Fruit fly (Drosophila melanogaster) whole organism, prepupa: Measurements from ENCODE around the gene CG2816.
A peak's percentile ranks its signal among the peaks of the same experiment; 100 is the strongest.

Experiments
- CG10631 ChIP-seq: fragments of 200-800 bp; sonication (Bioruptor generic); optimal IDR thresholded peaks from 2 replicates; lab custom pipeline; 2016; ENCODE audit warnings: missing biosample characterization, missing genetic modification characterization
- CG10669 ChIP-seq: fragments of 200-800 bp; sonication (Bioruptor generic); optimal IDR thresholded peaks from 3 replicates; lab custom pipeline; 2018; ENCODE audit warnings: missing biosample characterization, mild to moderate bottlenecking, missing genetic modification characterization, moderate library complexity
- CG11294 ChIP-seq: fragments of 200-800 bp; sonication (Bioruptor generic); IDR thresholded peaks from 2 replicates; pipeline ENCODE4 v1.3.6; 2022; ENCODE audit warnings: missing biosample characterization, missing genetic modification characterization
- CG11762 ChIP-seq: fragments of 200-800 bp; sonication (Bioruptor generic); optimal IDR thresholded peaks from 3 replicates; lab custom pipeline; 2016; ENCODE audit warnings: missing biosample characterization, missing genetic modification characterization; ENCODE audit not compliant: insufficient read depth
- CG11902 ChIP-seq: fragments of 200-800 bp; sonication (Bioruptor generic); optimal IDR thresholded peaks from 3 replicates; lab custom pipeline; 2016; ENCODE audit warnings: missing biosample characterization, missing genetic modification characterization
- CG15336 ChIP-seq: fragments of 200-800 bp; sonication (Bioruptor generic); IDR thresholded peaks from 2 replicates; pipeline ENCODE4 v1.3.6; 2022; ENCODE audit warnings: missing biosample characterization, missing genetic modification characterization
- CG1621 ChIP-seq: fragments of 200-800 bp; sonication (Bioruptor generic); optimal IDR thresholded peaks from 3 replicates; lab custom pipeline; 2018; ENCODE audit warnings: missing biosample characterization, mild to moderate bottlenecking, missing genetic modification characterization
- CG16779 ChIP-seq: fragments of 200-800 bp; sonication (Bioruptor generic); optimal IDR thresholded peaks from 3 replicates; lab custom pipeline; 2017; ENCODE audit warnings: missing biosample characterization, mild to moderate bottlenecking, missing genetic modification characterization
- CG31627 ChIP-seq: fragments of 200-800 bp; sonication (Bioruptor generic); optimal IDR thresholded peaks from 3 replicates; lab custom pipeline; 2016; ENCODE audit warnings: missing biosample characterization, missing genetic modification characterization
- CG32006 ChIP-seq: fragments of 200-800 bp; sonication (Bioruptor generic); optimal IDR thresholded peaks from 3 replicates; lab custom pipeline; 2017; ENCODE audit warnings: missing biosample characterization, mild to moderate bottlenecking, missing genetic modification characterization
- CG34406 ChIP-seq: fragments of 200-800 bp; sonication (Bioruptor generic); optimal IDR thresholded peaks from 3 replicates; lab custom pipeline; 2016; ENCODE audit warnings: missing biosample characterization, missing genetic modification characterization
- CG3919 ChIP-seq: fragments of 200-800 bp; sonication (Bioruptor generic); optimal IDR thresholded peaks from 3 replicates; lab custom pipeline; 2016; ENCODE audit warnings: missing biosample characterization, missing genetic modification characterization
- CG4318 ChIP-seq: fragments of 200-800 bp; sonication (Bioruptor generic); optimal IDR thresholded peaks from 3 replicates; lab custom pipeline; 2017; ENCODE audit warnings: missing biosample characterization, mild to moderate bottlenecking, missing genetic modification characterization
- CG6163 ChIP-seq: fragments of 200-800 bp; sonication (Bioruptor generic); IDR thresholded peaks from 3 replicates; pipeline ENCODE4 v1.3.6; 2022; ENCODE audit warnings: missing biosample characterization, missing genetic modification characterization
- CG6276 ChIP-seq: fragments of 200-800 bp; sonication (Bioruptor generic); optimal IDR thresholded peaks from 2 replicates; lab custom pipeline; 2017; ENCODE audit warnings: missing biosample characterization, mild to moderate bottlenecking, missing genetic modification characterization
- CG6792 ChIP-seq: fragments of 200-800 bp; sonication (Bioruptor generic); optimal IDR thresholded peaks from 3 replicates; lab custom pipeline; 2016; ENCODE audit warnings: missing biosample characterization, missing genetic modification characterization
- CG6854 ChIP-seq: fragments of 200-800 bp; sonication (Bioruptor generic); optimal IDR thresholded peaks from 2 replicates; lab custom pipeline; 2017; ENCODE audit warnings: missing biosample characterization, mild to moderate bottlenecking, missing genetic modification characterization
- CG8119 ChIP-seq: fragments of 200-800 bp; sonication (Bioruptor generic); IDR thresholded peaks from 3 replicates; pipeline ENCODE4 v1.3.6; 2022; ENCODE audit warnings: missing biosample characterization, missing genetic modification characterization
- CG8632 ChIP-seq: fragments of 200-800 bp; sonication (Bioruptor generic); optimal IDR thresholded peaks from 3 replicates; lab custom pipeline; 2016; ENCODE audit warnings: missing biosample characterization, missing genetic modification characterization
- CG9139 ChIP-seq: fragments of 200-800 bp; sonication (Bioruptor generic); optimal IDR thresholded peaks from 3 replicates; lab custom pipeline; 2017; ENCODE audit warnings: missing biosample characterization, mild to moderate bottlenecking, missing genetic modification characterization
- Eip78C ChIP-seq: fragments of 200-800 bp; sonication (Bioruptor generic); peaks from one replicate; lab custom pipeline; 2016; ENCODE audit warnings: missing biosample characterization, missing genetic modification characterization
- Eip93F ChIP-seq: fragments of 200-800 bp; sonication (Bioruptor generic); optimal IDR thresholded peaks from 2 replicates; lab custom pipeline; 2016; ENCODE audit warnings: missing biosample characterization, mild to moderate bottlenecking, missing genetic modification characterization
- Ets21C ChIP-seq: fragments of 200-800 bp; sonication (Bioruptor generic); optimal IDR thresholded peaks from 3 replicates; lab custom pipeline; 2016; ENCODE audit warnings: missing biosample characterization, missing genetic modification characterization
- Ets96B ChIP-seq: fragments of 200-800 bp; optimal IDR thresholded peaks from 2 replicates; lab custom pipeline; 2019; ENCODE audit warnings: missing biosample characterization, mild to moderate bottlenecking, missing genetic modification characterization, moderate library complexity
- Gug ChIP-seq: fragments of 200-800 bp; sonication (Bioruptor generic); IDR thresholded peaks from 2 replicates; pipeline ENCODE4 v1.3.6; 2022; ENCODE audit warnings: missing biosample characterization, missing genetic modification characterization
- Hr39 ChIP-seq: fragments of 200-800 bp; sonication (Bioruptor generic); optimal IDR thresholded peaks from 2 replicates; lab custom pipeline; 2016; ENCODE audit warnings: missing biosample characterization, missing genetic modification characterization
- Hr4 ChIP-seq: fragments of 200-800 bp; sonication (Bioruptor generic); optimal IDR thresholded peaks from 3 replicates; lab custom pipeline; 2016; ENCODE audit warnings: missing biosample characterization, missing genetic modification characterization
- Lpt ChIP-seq: fragments of 200-800 bp; sonication (Bioruptor generic); optimal IDR thresholded peaks from 3 replicates; lab custom pipeline; 2016; ENCODE audit warnings: missing biosample characterization, missing genetic modification characterization
- Met ChIP-seq: fragments of 200-800 bp; sonication (Bioruptor generic); optimal IDR thresholded peaks from 3 replicates; lab custom pipeline; 2016; ENCODE audit warnings: missing biosample characterization, missing genetic modification characterization
- OdsH ChIP-seq: fragments of 200-800 bp; sonication (Bioruptor generic); optimal IDR thresholded peaks from 3 replicates; lab custom pipeline; 2016; ENCODE audit warnings: missing biosample characterization, missing genetic modification characterization
- Smox ChIP-seq: fragments of 200-800 bp; sonication (Bioruptor generic); optimal IDR thresholded peaks from 3 replicates; lab custom pipeline; 2016; ENCODE audit warnings: missing biosample characterization, missing genetic modification characterization
- Sox102F ChIP-seq: fragments of 200-800 bp; sonication (Bioruptor generic); optimal IDR thresholded peaks from 2 replicates; lab custom pipeline; 2016; ENCODE audit warnings: missing biosample characterization, mild to moderate bottlenecking, missing genetic modification characterization
- Sox14 ChIP-seq: fragments of 200-800 bp; sonication (Bioruptor generic); optimal IDR thresholded peaks from 3 replicates; lab custom pipeline; 2016; ENCODE audit warnings: missing biosample characterization, missing genetic modification characterization
- Sox15 ChIP-seq: fragments of 200-800 bp; sonication (Bioruptor generic); optimal IDR thresholded peaks from 3 replicates; lab custom pipeline; 2016; ENCODE audit warnings: missing biosample characterization, missing genetic modification characterization
- achi ChIP-seq: fragments of 200-800 bp; sonication (Bioruptor generic); optimal IDR thresholded peaks from 3 replicates; lab custom pipeline; 2016; ENCODE audit warnings: missing biosample characterization, missing genetic modification characterization
- acj6 ChIP-seq: fragments of 200-800 bp; sonication (Bioruptor generic); optimal IDR thresholded peaks from 3 replicates; lab custom pipeline; 2016; ENCODE audit warnings: missing biosample characterization, missing genetic modification characterization
- cyc ChIP-seq: fragments of 200-800 bp; sonication (Bioruptor generic); optimal IDR thresholded peaks from 3 replicates; lab custom pipeline; 2016; ENCODE audit warnings: missing biosample characterization, missing genetic modification characterization
- dac ChIP-seq: fragments of 200-800 bp; sonication (Bioruptor generic); optimal IDR thresholded peaks from 2 replicates; lab custom pipeline; 2017; ENCODE audit warnings: missing biosample characterization, mild to moderate bottlenecking, missing genetic modification characterization
- dsx ChIP-seq: fragments of 200-800 bp; optimal IDR thresholded peaks from 3 replicates; lab custom pipeline; 2019; ENCODE audit warnings: missing biosample characterization, mild to moderate bottlenecking, missing genetic modification characterization, moderate library complexity; ENCODE audit not compliant: poor library complexity, severe bottlenecking
- eg ChIP-seq: fragments of 200-800 bp; sonication (Bioruptor generic); IDR thresholded peaks from 3 replicates; pipeline ENCODE4 v1.3.6; 2022; ENCODE audit warnings: missing biosample characterization, missing genetic modification characterization
- fd59A ChIP-seq: fragments of 200-800 bp; sonication (Bioruptor generic); optimal IDR thresholded peaks from 2 replicates; lab custom pipeline; 2017; ENCODE audit warnings: missing biosample characterization, mild to moderate bottlenecking, missing genetic modification characterization, missing genetic modification reagents
- fd85E ChIP-seq: fragments of 200-800 bp; sonication (Bioruptor generic); optimal IDR thresholded peaks from 3 replicates; lab custom pipeline; 2016; ENCODE audit warnings: missing biosample characterization, missing genetic modification characterization
- fkh ChIP-seq: fragments of 200-800 bp; sonication (Bioruptor generic); optimal IDR thresholded peaks from 3 replicates; lab custom pipeline; 2017; ENCODE audit warnings: missing biosample characterization, mild to moderate bottlenecking, missing genetic modification characterization, moderate library complexity
- lz ChIP-seq: fragments of 200-800 bp; sonication (Bioruptor generic); optimal IDR thresholded peaks from 3 replicates; lab custom pipeline; 2016; ENCODE audit warnings: missing biosample characterization, missing genetic modification characterization
- net ChIP-seq: fragments of 200-800 bp; sonication (Bioruptor generic); optimal IDR thresholded peaks from 3 replicates; lab custom pipeline; 2016; ENCODE audit warnings: missing biosample characterization, missing genetic modification characterization
- pdm3 ChIP-seq: fragments of 200-800 bp; sonication (Bioruptor generic); optimal IDR thresholded peaks from 3 replicates; lab custom pipeline; 2016; ENCODE audit warnings: missing biosample characterization, missing genetic modification characterization
- salr ChIP-seq, 2 experiments: fragments of 200-800 bp; sonication (Bioruptor generic); optimal IDR thresholded peaks; 3 replicates each; lab custom pipeline; 2016 to 2018; ENCODE audit warnings: missing biosample characterization in 2 of 2, missing genetic modification characterization in 2 of 2, mild to moderate bottlenecking in 1 of 2
- spab ChIP-seq: fragments of 200-800 bp; sonication (Bioruptor generic); optimal IDR thresholded peaks from 2 replicates; lab custom pipeline; 2017; ENCODE audit warnings: missing biosample characterization, mild to moderate bottlenecking, missing genetic modification characterization, missing genetic modification reagents
- ss ChIP-seq, 2 experiments: fragments of 200-800 bp; sonication (Bioruptor generic); optimal IDR thresholded peaks; 2 replicates in 1 of 2; 3 replicates in 1 of 2; lab custom pipeline; 2017 to 2018; ENCODE audit warnings: mild to moderate bottlenecking in 2 of 2, missing biosample characterization in 2 of 2, missing genetic modification characterization in 2 of 2, moderate library complexity in 1 of 2
- svp ChIP-seq: fragments of 200-800 bp; sonication (Bioruptor generic); peaks from one replicate; lab custom pipeline; 2016; ENCODE audit warnings: missing biosample characterization, missing genetic modification characterization
- topi ChIP-seq: fragments of 200-800 bp; sonication (Bioruptor generic); optimal IDR thresholded peaks from 3 replicates; lab custom pipeline; 2016; ENCODE audit warnings: missing biosample characterization, missing genetic modification characterization
- vri ChIP-seq: fragments of 200-800 bp; sonication (Bioruptor generic); optimal IDR thresholded peaks from 3 replicates; lab custom pipeline; 2016; ENCODE audit warnings: missing biosample characterization, mild to moderate bottlenecking, missing genetic modification characterization

Gene CG2816

dm6 chr2L:3705438-3705921, 2.0 kb downstream of the CG2816 start, which contains the start of gene CG31778:
Gene CG31778, minus strand, starts transcription at chr2L:3705488.
- TF ChIP-seq CG32006 (GFP tag; lab: Kevin White, UChicago) (peak; percentile 69), net (GFP tag; lab: Kevin White, UChicago) (peak; percentile 67), Met (GFP tag; lab: Kevin White, UChicago) (peak; percentile 86), CG6792 (GFP tag; lab: Kevin White, UChicago) (peak; percentile 79), CG6854 (GFP tag; lab: Kevin White, UChicago) (peak; percentile 35), Smox (GFP tag; lab: Kevin White, UChicago) (peak; percentile 85), Eip78C (GFP tag; lab: Kevin White, UChicago) (peak; percentile 94), fkh (GFP tag; lab: Kevin White, UChicago) (no peak), ss (GFP tag; optimal IDR thresholded peaks at IDR 0.05; lab: Kevin White, UChicago) (peak; percentile 31 to 53), Sox14 (GFP tag; lab: Kevin White, UChicago) (peak; percentile 88), CG4318 (GFP tag; lab: Kevin White, UChicago) (peak; percentile 24), Hr39 (GFP tag; lab: Kevin White, UChicago) (peak; percentile 89), achi (GFP tag; lab: Kevin White, UChicago) (peak; percentile 73), CG34406 (peak; percentile 64), cyc (peak; percentile 82), Gug (GFP tag; lab: Robert Waterston, UW) (0 out of 2 replicates have a peak, but pooled peaks have one; percentile 37), CG10669 (GFP tag; lab: Kevin White, UChicago) (peak; percentile 73), Ets21C (GFP tag; lab: Kevin White, UChicago) (peak; percentile 76), CG31627 (GFP tag; lab: Kevin White, UChicago) (peak; percentile 89), Sox15 (GFP tag; lab: Kevin White, UChicago) (peak; percentile 58), CG6163 (peak; percentile 86), topi (peak; percentile 84), fd85E (GFP tag; lab: Kevin White, UChicago) (peak; percentile 6), dsx (GFP tag; lab: Kevin White, UChicago) (peak; percentile 60), CG3919 (GFP tag; lab: Kevin White, UChicago) (peak; percentile 73), OdsH (GFP tag; lab: Kevin White, UChicago) (peak; percentile 70), eg (GFP tag; lab: Robert Waterston, UW) (peak; percentile 84), dac (no peak), CG6276 (GFP tag; lab: Kevin White, UChicago) (peak; percentile 61), vri (peak; percentile 78), CG9139 (GFP tag; lab: Kevin White, UChicago) (no peak), CG1621 (tag; lab: Kevin White, UChicago) (peak; percentile 75), Sox102F (GFP tag; lab: Kevin White, UChicago) (peak; percentile 92), CG11902 (GFP tag; lab: Kevin White, UChicago) (peak; percentile 60), CG8119 (peak; percentile 67), CG11294 (GFP tag; lab: Robert Waterston, UW) (peak; percentile 65), CG11762 (peak; percentile 48), spab (GFP tag; lab: Kevin White, UChicago) (peak; percentile 66), CG15336 (GFP tag; lab: Robert Waterston, UW) (peak; percentile 77), Eip93F (GFP tag; lab: Kevin White, UChicago) (no peak), Hr4 (GFP tag; lab: Kevin White, UChicago) (peak; percentile 62), lz (GFP tag; lab: Kevin White, UChicago) (peak; percentile 88), CG8632 (GFP tag; lab: Kevin White, UChicago) (peak; percentile 75), CG10631 (GFP tag; lab: Kevin White, UChicago) (peak; percentile 57), CG16779 (tag; lab: Kevin White, UChicago) (peak; percentile 62), pdm3 (GFP tag; lab: Kevin White, UChicago) (peak; percentile 83), fd59A (peak; percentile 46), acj6 (GFP tag; lab: Kevin White, UChicago) (peak; percentile 76), Ets96B (peak; percentile 79), salr (GFP tag; optimal IDR thresholded peaks at IDR 0.05; lab: Kevin White, UChicago) (peak; percentile 32 to 49), svp (peak; percentile 97), Lpt (GFP tag; lab: Kevin White, UChicago) (peak; percentile 20)
